Fruit fly (Drosophila melanogaster): ENCODE measurements around the gene Fdx2.

Fdx2 gene

dm6 chr3L:4259102-4259558 is 33.2 kb upstream of the Fdx2 start, which contains the start of the genes CG15011 and CG1309 (continued):
- TF ChIP-seq dm (GFP tag; optimal IDR thresholded peaks at IDR 0.05): peak; percentile 82
- TF ChIP-seq CG17328 (GFP tag; IDR thresholded peaks at IDR 0.05): peak; percentile 77
- peak; percentile 43; the same call in 1 of the 2 replicates for TF ChIP-seq CG8765 (GFP tag; IDR thresholded peaks at IDR 0.05)
- TF ChIP-seq sc (optimal IDR thresholded peaks at IDR 0.05): no peak
- peak; percentile 70 for TF ChIP-seq sc (GFP tag; optimal IDR thresholded peaks at IDR 0.05)
- no peak for TF ChIP-seq CG6791 (GFP tag; IDR thresholded peaks at IDR 0.05; ENCODE audit: partially characterized antibody)
- TF ChIP-seq croc (GFP tag; conservative IDR thresholded peaks at IDR 0.05): peak; percentile 59
- TF ChIP-seq CG31388 (GFP tag; optimal IDR thresholded peaks at IDR 0.05): peak; percentile 51
- no peak for TF ChIP-seq pros (GFP tag; optimal IDR thresholded peaks at IDR 0.05)
- peak; percentile 82 for TF ChIP-seq CG9609 (GFP tag; optimal IDR thresholded peaks at IDR 0.05)
- peak; percentile 87 for TF ChIP-seq da (GFP tag; optimal IDR thresholded peaks at IDR 0.05)
- peak; percentile 73 for TF ChIP-seq CG11695 (GFP tag; IDR thresholded peaks at IDR 0.05)
- peak; percentile 67 for TF ChIP-seq Oli (tag; optimal IDR thresholded peaks at IDR 0.05)
- peak; percentile 77 for TF ChIP-seq CG3847 (GFP tag; IDR thresholded peaks at IDR 0.05)
- TF ChIP-seq CG17802 (tag; optimal IDR thresholded peaks at IDR 0.05): peak; percentile 37
- peak; percentile 48 for TF ChIP-seq Neu2 (GFP tag; optimal IDR thresholded peaks at IDR 0.05; ENCODE audit: borderline replicate concordance)
- peak; percentile 81 for TF ChIP-seq jumu (GFP tag; optimal IDR thresholded peaks at IDR 0.05)
- TF ChIP-seq CG2712 (tag; optimal IDR thresholded peaks at IDR 0.05): peak; percentile 90
- TF ChIP-seq CG17385 (GFP tag; optimal IDR thresholded peaks at IDR 0.05): peak; percentile 63
- TF ChIP-seq trem (tag; optimal IDR thresholded peaks at IDR 0.05): peak; percentile 93
- no peak for TF ChIP-seq CG8478 (optimal IDR thresholded peaks at IDR 0.05)
- peak; percentile 87 for TF ChIP-seq lab (GFP tag; optimal IDR thresholded peaks at IDR 0.05)
- TF ChIP-seq Chrac-16 (GFP tag; optimal IDR thresholded peaks at IDR 0.05): peak; percentile 85
- peak; percentile 43 for TF ChIP-seq CG4730 (GFP tag; IDR thresholded peaks at IDR 0.05)
- peak; percentile 64 for TF ChIP-seq CG3838 (GFP tag; optimal IDR thresholded peaks at IDR 0.05)
- peak; percentile 81 for TF ChIP-seq CG4820 (GFP tag; optimal IDR thresholded peaks at IDR 0.05)
- TF ChIP-seq CG8944 (GFP tag; optimal IDR thresholded peaks at IDR 0.05): peak; percentile 75
- TF ChIP-seq jigr1 (GFP tag; IDR thresholded peaks at IDR 0.05): 0 out of 3 replicates have a peak, but pooled peaks have one; percentile 8
- TF ChIP-seq Xbp1 (GFP tag; optimal IDR thresholded peaks at IDR 0.05): peak; percentile 90
- peak; percentile 76 for TF ChIP-seq CG17359 (tag; optimal IDR thresholded peaks at IDR 0.05)
- peak; percentile 81 for TF ChIP-seq CG10147 (GFP tag; optimal IDR thresholded peaks at IDR 0.05)
- TF ChIP-seq Awh (GFP tag; IDR thresholded peaks at IDR 0.05): peak; percentile 47; the same call in 1 of the 2 replicates
- peak; percentile 60; the same call in 1 of the 3 replicates for TF ChIP-seq C15 (GFP tag; IDR thresholded peaks at IDR 0.05)
- TF ChIP-seq CG7745 (tag; optimal IDR thresholded peaks at IDR 0.05): no peak
- TF ChIP-seq CG12299 (tag; optimal IDR thresholded peaks at IDR 0.05): peak; percentile 67
- TF ChIP-seq sna (GFP tag; IDR thresholded peaks at IDR 0.05; ENCODE audit: partially characterized antibody): no peak
- TF ChIP-seq Oaz (GFP tag; IDR thresholded peaks at IDR 0.05): 0 out of 2 replicates have a peak, but pooled peaks have one; percentile 34
- TF ChIP-seq Jarid2 (GFP tag; optimal IDR thresholded peaks at IDR 0.05): peak; percentile 21
- peak; percentile 76 for TF ChIP-seq CG9876 (GFP tag; optimal IDR thresholded peaks at IDR 0.05)
- TF ChIP-seq CG2120 (GFP tag; optimal IDR thresholded peaks at IDR 0.05): peak; percentile 94
- TF ChIP-seq Sry-β (GFP tag; optimal IDR thresholded peaks at IDR 0.05): peak; percentile 67
- peak; percentile 43; the same call in 1 of the 2 replicates for TF ChIP-seq E2f2 (GFP tag; IDR thresholded peaks at IDR 0.05)
- peak; percentile 41; the same call in 1 of the 3 replicates for TF ChIP-seq CG11560 (tag; IDR thresholded peaks at IDR 0.05)
- no peak for TF ChIP-seq CG11085 (GFP tag; IDR thresholded peaks at IDR 0.05)
- TF ChIP-seq ab (GFP tag; optimal IDR thresholded peaks at IDR 0.05): peak; percentile 42
- no peak for TF ChIP-seq prd (optimal IDR thresholded peaks at IDR 0.05)
- TF ChIP-seq prd (GFP tag; IDR thresholded peaks at IDR 0.05): peak; percentile 88
- TF ChIP-seq CG11247 (GFP tag; IDR thresholded peaks at IDR 0.05): peak; percentile 56; the same call in 1 of the 2 replicates
- no peak for TF ChIP-seq CG17568 (GFP tag; optimal IDR thresholded peaks at IDR 0.05)
- TF ChIP-seq tll (GFP tag; optimal IDR thresholded peaks at IDR 0.05): no peak
- peak; percentile 63 for TF ChIP-seq CG3995 (GFP tag; optimal IDR thresholded peaks at IDR 0.05)
